Worm (Caenorhabditis elegans): ENCODE measurements around the gene elt-3.

ce11 chrX:13909850-13910249 is 24.8 kb upstream of the elt-3 start, which contains the start of gene Y26E6A.3:
- TF ChIP-seq ztf-23 (GFP tag; IDR thresholded peaks at IDR 0.05) (no peak), T22C8.4 (GFP tag; IDR thresholded peaks at IDR 0.05) (no peak), med-1 (GFP tag; optimal IDR thresholded peaks at IDR 0.05; ENCODE audit: insufficient read depth) (no peak)
